Fruit fly (Drosophila melanogaster) ovary, adult (tissue): ENCODE measurements around the gene Gdap1.

Experiments used
- CG17801 ChIP-seq: fragments of 200-800 bp; optimal IDR thresholded peaks from 2 replicates; lab custom pipeline; 2019; ENCODE audit warnings: missing biosample characterization, mild to moderate bottlenecking, missing genetic modification characterization, moderate library complexity; ENCODE audit not compliant: partially characterized antibody

Gdap1 gene

dm6 chr3L:5154917-5155613 is 13.3 kb downstream of the Gdap1 start:
- TF ChIP-seq CG17801 (GFP tag; lab: Kevin White, UChicago), result no peak

DNA sequence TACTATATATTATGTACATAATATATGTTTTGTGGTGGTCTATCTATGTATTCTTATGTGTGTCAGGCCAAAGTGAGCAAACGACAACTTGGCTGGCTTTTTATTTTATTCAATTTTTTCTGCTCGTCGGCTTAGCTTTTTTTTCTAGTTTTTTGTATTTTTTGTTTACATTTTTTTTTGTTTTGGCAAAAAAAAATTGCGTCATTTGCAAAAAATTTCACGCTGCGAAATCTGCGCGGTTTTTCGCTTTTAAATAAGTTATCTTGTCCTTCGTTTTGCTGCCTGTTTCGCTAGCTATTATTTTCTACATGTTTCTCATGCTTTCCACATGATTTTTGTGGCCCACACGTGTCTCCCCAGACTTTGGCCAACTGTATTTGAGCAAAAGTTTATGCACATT is 30.7 kb downstream of the Gdap1 start:
- TF ChIP-seq CG17801 (GFP tag; lab: Kevin White, UChicago), result peak; percentile 65

DNA sequence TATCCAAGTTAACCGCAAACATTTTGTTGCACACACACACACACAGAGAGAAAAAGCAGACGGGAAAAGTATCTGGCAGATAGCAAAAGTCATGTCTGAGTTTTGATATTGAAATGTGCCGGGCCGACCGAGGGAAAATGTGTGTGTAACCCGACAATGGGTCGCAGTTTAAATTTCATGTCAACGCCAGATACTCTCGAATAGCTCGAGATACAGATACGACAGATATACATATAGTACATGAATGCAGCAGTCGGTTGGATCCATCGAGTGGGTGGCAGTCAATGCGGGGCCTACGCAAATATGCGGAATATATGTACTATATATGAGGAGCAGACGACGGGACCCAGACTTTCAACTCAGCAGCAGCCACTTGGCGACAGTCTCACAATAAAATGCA is 34.3 kb downstream of the Gdap1 start:
- no peak for TF ChIP-seq CG17801 (GFP tag; lab: Kevin White, UChicago)

DNA sequence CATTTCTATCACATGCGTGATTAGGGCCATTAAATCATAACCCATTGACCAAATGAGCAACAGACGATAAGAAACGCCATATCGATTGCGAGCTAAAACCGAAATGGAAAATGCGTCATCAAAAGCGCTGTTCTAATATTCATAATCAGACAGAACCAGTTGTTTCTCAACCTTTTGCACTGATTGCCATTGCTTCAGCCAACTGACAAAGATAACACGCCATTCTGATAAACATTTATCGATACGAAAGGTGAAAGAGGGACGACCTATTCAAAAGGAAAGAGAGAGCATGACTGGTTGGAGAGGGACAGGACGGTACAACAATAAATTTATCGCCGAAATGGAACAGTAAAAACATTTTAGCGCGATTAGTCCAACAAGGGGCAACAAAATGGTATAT is 35.0 kb downstream of the Gdap1 start:
- TF ChIP-seq CG17801 (GFP tag; lab: Kevin White, UChicago), result no peak

DNA sequence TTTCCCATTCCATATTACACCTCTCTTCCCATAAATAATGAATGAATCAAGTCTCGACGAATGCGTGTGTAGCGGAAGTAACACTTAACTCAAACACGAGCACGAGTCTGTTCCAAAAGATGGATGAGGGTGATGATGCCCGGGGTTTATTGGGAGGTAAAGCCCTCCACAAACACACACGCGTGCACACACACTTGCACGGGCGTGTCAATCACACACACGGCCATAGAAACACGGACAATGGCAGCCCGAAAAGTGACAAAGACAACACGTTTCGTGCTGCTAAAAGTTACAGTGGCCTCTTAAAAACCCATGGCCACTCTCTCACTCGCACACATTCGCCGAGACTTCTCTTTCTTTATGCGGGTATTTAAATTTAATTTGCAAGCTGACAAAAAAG is 37.1 kb downstream of the Gdap1 start:
- no peak for TF ChIP-seq CG17801 (GFP tag; lab: Kevin White, UChicago)

dm6 chr3L:5180179-5180578 is 38.4 kb downstream of the Gdap1 start:
- peak; percentile 44 for TF ChIP-seq CG17801 (GFP tag; lab: Kevin White, UChicago)

DNA sequence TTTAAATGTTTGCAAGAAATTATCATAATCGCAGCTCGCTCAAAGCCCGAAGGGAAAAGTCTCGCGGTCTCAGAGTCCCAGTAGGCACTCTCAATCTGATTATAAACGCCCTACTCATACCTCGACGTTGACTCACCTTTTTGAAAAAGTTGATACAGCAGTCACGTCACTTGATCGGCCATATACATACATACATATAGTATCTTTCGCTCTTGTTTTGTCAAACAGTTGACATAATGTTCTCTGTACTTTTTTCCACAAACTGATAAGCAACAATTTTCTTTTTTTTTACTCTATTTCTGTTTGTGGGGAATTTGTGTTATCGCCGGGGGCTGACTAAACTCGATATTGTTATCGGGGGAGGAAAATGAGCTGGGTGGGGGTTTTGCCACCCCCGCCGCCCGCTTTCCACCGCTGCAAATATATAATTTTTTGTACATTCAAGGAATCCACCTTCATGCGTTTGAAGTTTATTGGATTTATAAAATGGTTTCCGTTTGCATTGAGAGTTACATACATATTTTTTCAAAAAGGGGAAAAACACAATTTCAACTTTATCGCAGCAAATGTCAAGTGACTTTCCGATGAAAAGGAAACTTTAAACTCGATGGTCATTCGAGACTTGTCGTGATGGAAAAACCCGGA is 39.3 kb downstream of the Gdap1 start:
- TF ChIP-seq CG17801 (GFP tag; lab: Kevin White, UChicago), result no peak

- TF ChIP-seq CG17801 (GFP tag; lab: Kevin White, UChicago), result no peak
These were observed 40.7 kb downstream of the Gdap1 start for dm6 chr3L:5182255-5182993.

dm6 chr3L:5182994-5183566 is 41.3 kb downstream of the Gdap1 start:
- no peak for TF ChIP-seq CG17801 (GFP tag; lab: Kevin White, UChicago)

DNA sequence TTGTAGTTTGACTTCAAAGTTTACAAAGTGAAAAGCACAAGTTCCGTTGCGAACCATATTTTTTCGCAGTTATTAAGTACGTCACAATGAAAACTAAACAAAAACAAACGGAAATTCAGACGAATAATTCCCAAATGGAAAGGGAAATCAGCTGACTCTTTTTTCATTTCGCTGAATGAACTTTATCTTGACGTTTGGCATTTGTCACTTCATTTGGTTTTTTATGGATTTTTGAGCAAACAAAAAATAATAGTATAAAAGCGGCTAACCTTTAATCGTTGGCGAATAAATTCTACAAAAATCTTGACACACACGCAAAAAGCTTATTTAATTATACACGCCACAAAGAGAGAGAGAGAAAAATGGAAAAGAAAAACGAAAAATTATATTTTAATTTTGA is 41.9 kb downstream of the Gdap1 start:
- TF ChIP-seq CG17801 (GFP tag; lab: Kevin White, UChicago), result no peak

DNA sequence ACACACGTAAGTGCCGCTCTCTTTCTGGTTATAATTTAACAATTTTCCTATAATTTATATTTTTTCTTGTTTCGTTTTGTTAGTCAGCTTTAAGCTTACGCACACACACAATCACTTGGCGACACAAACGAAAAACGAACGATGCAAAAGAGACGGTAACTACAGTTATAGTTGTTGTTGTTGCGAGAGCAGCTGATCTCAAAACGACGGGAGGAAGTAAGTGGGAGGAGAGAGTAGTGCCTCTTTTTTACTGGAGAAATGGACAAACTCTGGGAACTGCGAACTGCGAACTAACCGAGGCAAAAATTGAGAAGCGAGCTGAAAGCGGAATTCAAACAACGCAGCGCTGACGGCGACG is 42.7 kb downstream of the Gdap1 start:
- peak; percentile 16 for TF ChIP-seq CG17801 (GFP tag; lab: Kevin White, UChicago)

- TF ChIP-seq CG17801 (GFP tag; lab: Kevin White, UChicago), result peak; percentile 6
These were observed 43.3 kb downstream of the Gdap1 start for dm6 chr3L:5184860-5185639.

- TF ChIP-seq CG17801 (GFP tag; lab: Kevin White, UChicago), result peak; percentile 72
These were observed 45.2 kb downstream of the Gdap1 start for dm6 chr3L:5186807-5187571.

DNA sequence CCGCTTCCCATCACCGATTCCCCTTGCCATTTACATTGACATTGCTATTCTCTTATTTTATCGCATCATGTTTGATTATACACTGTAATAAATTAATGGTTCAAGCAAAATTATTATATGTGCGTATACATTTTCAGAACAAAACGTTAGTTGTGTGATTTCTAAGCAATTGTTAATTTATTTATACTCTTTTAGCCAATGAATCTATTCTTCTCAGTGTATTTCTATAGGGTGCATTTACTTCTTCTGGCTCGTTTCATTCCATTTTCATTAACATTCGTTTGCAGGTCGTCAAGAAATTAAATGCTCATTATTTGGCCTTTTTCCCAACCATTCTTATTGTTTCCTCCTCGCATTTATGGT is 45.8 kb downstream of the Gdap1 start:
- peak; percentile 82 for TF ChIP-seq CG17801 (GFP tag; lab: Kevin White, UChicago)
